Worm (Caenorhabditis elegans): Measurements from ENCODE around the gene pxmp-4.
A peak's percentile ranks its signal among the peaks of the same experiment; 100 is the strongest.

ce11 chrIV:294737-295136 lies 42.2 kb downstream of the pxmp-4 start:
- TF ChIP-seq nhr-237 (tag; optimal IDR thresholded peaks at IDR 0.05) (no peak), ama-1 (optimal IDR thresholded peaks at IDR 0.05) (peak; percentile 27), elt-3 (tag; optimal IDR thresholded peaks at IDR 0.05) (no peak), ztf-4 (tag; optimal IDR thresholded peaks at IDR 0.05) (no peak), unc-39 (tag; optimal IDR thresholded peaks at IDR 0.05) (no peak), nhr-28 (tag; optimal IDR thresholded peaks at IDR 0.05) (no peak), egl-5 (tag; optimal IDR thresholded peaks at IDR 0.05) (no peak)
